Worm (Caenorhabditis elegans) whole organism, L1 larva: ENCODE data around the gene ceh-32.
A peak's percentile ranks its signal among the peaks of the same experiment; 100 is the strongest.

Source experiments
- C16A3.4 ChIP-seq: fragments of 150-350 bp; optimal IDR thresholded peaks from 2 replicates; lab custom pipeline; 2014; ENCODE audit warnings: missing biosample characterization, missing genetic modification characterization
- F16B12.6 ChIP-seq: fragments of 150-350 bp; optimal IDR thresholded peaks from 2 replicates; lab custom pipeline; 2014; ENCODE audit warnings: missing biosample characterization, missing genetic modification characterization
- Y116A8C.19 ChIP-seq: sonication (generic microtip); optimal IDR thresholded peaks from 2 replicates; lab custom pipeline; 2016; ENCODE audit warnings: missing compliant biosample characterization, missing genetic modification characterization, borderline replicate concordance
- aha-1 ChIP-seq: fragments of 150-350 bp; optimal IDR thresholded peaks from 2 replicates; lab custom pipeline; 2014; ENCODE audit warnings: missing biosample characterization, missing genetic modification characterization
- aly-2 ChIP-seq: fragments of 150-350 bp; optimal IDR thresholded peaks from 2 replicates; lab custom pipeline; 2014; ENCODE audit warnings: missing biosample characterization, missing genetic modification characterization
- blmp-1 ChIP-seq: fragments of 150-350 bp; optimal IDR thresholded peaks from 2 replicates; lab custom pipeline; 2014; ENCODE audit warnings: missing biosample characterization, missing genetic modification characterization
- ceh-82 ChIP-seq, 3 experiments: fragments of 150-350 bp in 1 of 3; sonication (generic microtip) in 2 of 3; optimal IDR thresholded peaks; 2 replicates each; lab custom pipeline; 2014 to 2017; ENCODE audit warnings: missing biosample characterization in 3 of 3, missing genetic modification characterization in 3 of 3
- ces-1 ChIP-seq: fragments of 150-350 bp; optimal IDR thresholded peaks from 2 replicates; lab custom pipeline; 2014; ENCODE audit warnings: missing biosample characterization, missing genetic modification reagents, missing genetic modification characterization
- dpl-1 ChIP-seq, 3 experiments: fragments of 150-350 bp in 2 of 3; sonication (generic microtip) in 1 of 3; optimal IDR thresholded peaks; 2 replicates each; lab custom pipeline; 2014 to 2017; ENCODE audit warnings: missing biosample characterization in 3 of 3, missing genetic modification characterization in 3 of 3, missing genetic modification reagents in 3 of 3
- efl-1 ChIP-seq, 4 experiments: fragments of 150-350 bp; optimal IDR thresholded peaks in 3 of 4; peaks in 1 of 4; 1 replicate in 1 of 4; 2 replicates in 3 of 4; lab custom pipeline; 2014; ENCODE audit warnings: missing biosample characterization in 2 of 4, missing genetic modification characterization in 2 of 4, missing genetic modification reagents in 2 of 4
- efl-3 ChIP-seq: fragments of 200-800 bp; sonication (Bioruptor generic); optimal IDR thresholded peaks from 2 replicates; lab custom pipeline; 2018; ENCODE audit warnings: mild to moderate bottlenecking, missing genetic modification characterization, missing compliant biosample characterization
- elt-3 ChIP-seq, 6 experiments: fragments of 150-350 bp in 1 of 6; sonication (generic microtip); optimal IDR thresholded peaks; 2 replicates each; lab custom pipeline; 2017 to 2018; ENCODE audit warnings: missing biosample characterization in 6 of 6, missing genetic modification characterization in 6 of 6, inconsistent platforms in 1 of 6
- fkh-10 ChIP-seq: sonication (generic microtip); optimal IDR thresholded peaks from 2 replicates; lab custom pipeline; 2017; ENCODE audit warnings: missing biosample characterization, missing genetic modification reagents, missing genetic modification characterization
- fkh-8 ChIP-seq: sonication (generic microtip); optimal IDR thresholded peaks from 2 replicates; lab custom pipeline; 2016; ENCODE audit warnings: mild to moderate bottlenecking, missing genetic modification characterization, missing compliant biosample characterization
- hlh-4 ChIP-seq: sonication (generic microtip); optimal IDR thresholded peaks from 2 replicates; lab custom pipeline; 2016; ENCODE audit warnings: mild to moderate bottlenecking, missing genetic modification characterization, missing compliant biosample characterization
- hpl-2 ChIP-seq: fragments of 150-350 bp; optimal IDR thresholded peaks from 2 replicates; lab custom pipeline; 2014; ENCODE audit warnings: missing biosample characterization, missing genetic modification reagents, missing genetic modification characterization
- isw-1 ChIP-seq: fragments of 200-800 bp; sonication (Bioruptor generic); IDR thresholded peaks from 2 replicates; pipeline ENCODE4 v1.3.6; 2022; ENCODE audit warnings: missing genetic modification characterization, missing compliant biosample characterization
- lin-14 ChIP-seq: fragments of 200-800 bp; sonication (Bioruptor generic); optimal IDR thresholded peaks from 2 replicates; lab custom pipeline; 2018; ENCODE audit warnings: mild to moderate bottlenecking, missing genetic modification characterization, moderate library complexity, missing compliant biosample characterization
- lin-15B ChIP-seq: fragments of 150-350 bp; sonication (generic microtip); optimal IDR thresholded peaks from 3 replicates; lab custom pipeline; 2014; ENCODE audit warnings: missing biosample characterization, missing genetic modification characterization
- lin-35 ChIP-seq, 2 experiments: fragments of 150-350 bp; optimal IDR thresholded peaks; 2 replicates each; lab custom pipeline; 2014; ENCODE audit warnings: missing biosample characterization in 2 of 2, missing genetic modification characterization in 2 of 2, missing genetic modification reagents in 2 of 2
- lin-39 ChIP-seq: fragments of 150-350 bp; optimal IDR thresholded peaks from 2 replicates; lab custom pipeline; 2014; ENCODE audit warnings: missing biosample characterization, missing genetic modification reagents, missing genetic modification characterization
- lsy-2 ChIP-seq, 2 experiments: fragments of 150-350 bp; optimal IDR thresholded peaks; 2 replicates each; lab custom pipeline; 2014; ENCODE audit warnings: missing biosample characterization in 2 of 2, missing genetic modification characterization in 2 of 2
- mab-9 ChIP-seq: fragments of 200-800 bp; sonication (Bioruptor generic); IDR thresholded peaks from 2 replicates; pipeline ENCODE4 v1.3.6; 2022; ENCODE audit warnings: missing genetic modification reagents, missing genetic modification characterization, missing compliant biosample characterization
- mdl-1 ChIP-seq, 2 experiments: fragments of 150-350 bp; optimal IDR thresholded peaks; 2 replicates each; lab custom pipeline; 2014 to 2017; ENCODE audit warnings: missing biosample characterization in 2 of 2, missing genetic modification characterization in 2 of 2, inconsistent platforms in 1 of 2
- mep-1 ChIP-seq: fragments of 150-350 bp; optimal IDR thresholded peaks from 2 replicates; lab custom pipeline; 2014; ENCODE audit warnings: missing biosample characterization, missing genetic modification characterization
- nhr-11 ChIP-seq: fragments of 150-350 bp; optimal IDR thresholded peaks from 2 replicates; lab custom pipeline; 2014; ENCODE audit warnings: missing biosample characterization, missing genetic modification characterization
- nhr-19 ChIP-seq: fragments of 200-800 bp; sonication (Bioruptor generic); conservative IDR thresholded peaks from 2 replicates; pipeline ENCODE4 v1.3.6; 2022; ENCODE audit warnings: missing genetic modification characterization, missing compliant biosample characterization
- nhr-20 ChIP-seq: sonication (generic microtip); optimal IDR thresholded peaks from 2 replicates; lab custom pipeline; 2016; ENCODE audit warnings: mild to moderate bottlenecking, missing genetic modification characterization, missing compliant biosample characterization
- nhr-237 ChIP-seq: fragments of 150-350 bp; optimal IDR thresholded peaks from 2 replicates; lab custom pipeline; 2014; ENCODE audit warnings: missing biosample characterization, missing genetic modification characterization
- nhr-47 ChIP-seq: sonication (generic microtip); optimal IDR thresholded peaks from 2 replicates; lab custom pipeline; 2016; ENCODE audit warnings: mild to moderate bottlenecking, missing genetic modification characterization, moderate library complexity, missing compliant biosample characterization
- nhr-71 ChIP-seq: sonication (generic microtip); optimal IDR thresholded peaks from 2 replicates; lab custom pipeline; 2016; ENCODE audit warnings: mild to moderate bottlenecking, missing genetic modification characterization, moderate library complexity, missing compliant biosample characterization
- nhr-77 ChIP-seq: fragments of 150-350 bp; optimal IDR thresholded peaks from 2 replicates; lab custom pipeline; 2014; ENCODE audit warnings: missing biosample characterization, missing genetic modification characterization
- nhr-85 ChIP-seq: sonication (generic microtip); peaks from one replicate; lab custom pipeline; 2016; ENCODE audit warnings: missing genetic modification characterization, inconsistent platforms, missing compliant biosample characterization
- nhr-90 ChIP-seq: sonication (generic microtip); optimal IDR thresholded peaks from 2 replicates; lab custom pipeline; 2016; ENCODE audit warnings: mild to moderate bottlenecking, missing genetic modification characterization, missing compliant biosample characterization; ENCODE audit not compliant: poor library complexity
- rnt-1 ChIP-seq: sonication (generic microtip); optimal IDR thresholded peaks from 2 replicates; lab custom pipeline; 2016; ENCODE audit warnings: mild to moderate bottlenecking, missing genetic modification characterization, moderate library complexity, missing compliant biosample characterization
- skn-1 ChIP-seq: fragments of 150-350 bp; optimal IDR thresholded peaks from 2 replicates; lab custom pipeline; 2014; ENCODE audit warnings: missing biosample characterization, missing genetic modification characterization
- snpc-4 ChIP-seq: fragments of 150-350 bp; optimal IDR thresholded peaks from 2 replicates; lab custom pipeline; 2014; ENCODE audit warnings: missing biosample characterization, missing genetic modification characterization
- snu-23 ChIP-seq: sonication (generic microtip); optimal IDR thresholded peaks from 2 replicates; lab custom pipeline; 2016; ENCODE audit warnings: missing genetic modification characterization, missing compliant biosample characterization
- swsn-7 ChIP-seq: sonication (generic microtip); optimal IDR thresholded peaks from 2 replicates; lab custom pipeline; 2016; ENCODE audit warnings: missing genetic modification characterization, missing compliant biosample characterization
- tbx-2 ChIP-seq: sonication (generic microtip); optimal IDR thresholded peaks from 2 replicates; lab custom pipeline; 2016; ENCODE audit warnings: missing genetic modification characterization, missing compliant biosample characterization
- tlp-1 ChIP-seq: fragments of 150-350 bp; optimal IDR thresholded peaks from 2 replicates; lab custom pipeline; 2014; ENCODE audit warnings: missing biosample characterization, missing genetic modification characterization
- unc-130 ChIP-seq: fragments of 150-350 bp; optimal IDR thresholded peaks from 2 replicates; lab custom pipeline; 2017; ENCODE audit warnings: missing biosample characterization, missing genetic modification characterization, inconsistent platforms
- unc-62 ChIP-seq: fragments of 150-350 bp; optimal IDR thresholded peaks from 2 replicates; lab custom pipeline; 2014; ENCODE audit warnings: missing biosample characterization, missing genetic modification reagents, missing genetic modification characterization
- unc-86 ChIP-seq: sonication (generic microtip); optimal IDR thresholded peaks from 2 replicates; lab custom pipeline; 2016; ENCODE audit warnings: missing genetic modification characterization, missing compliant biosample characterization
- vab-15 ChIP-seq: sonication (generic microtip); optimal IDR thresholded peaks from 2 replicates; lab custom pipeline; 2017; ENCODE audit warnings: missing genotype, mild to moderate bottlenecking, missing genetic modification characterization, missing compliant biosample characterization
- xbp-1 ChIP-seq: sonication (generic microtip); optimal IDR thresholded peaks from 2 replicates; lab custom pipeline; 2016; ENCODE audit warnings: missing genetic modification characterization, missing compliant biosample characterization
- zip-4 ChIP-seq: fragments of 200-800 bp; sonication (Bioruptor generic); optimal IDR thresholded peaks from 2 replicates; lab custom pipeline; 2018; ENCODE audit warnings: mild to moderate bottlenecking, missing genetic modification characterization, moderate library complexity, missing compliant biosample characterization

ceh-32 gene

ce11 chrV:11733460-11733859 is 28.3 kb upstream of the ceh-32 start, which contains the start of gene npp-22:
Gene npp-22, minus strand, starts transcription at chrV:11733472.
- peak; percentile 73 for TF ChIP-seq skn-1 (tag; lab: Kevin White, UChicago)
- peak; percentile 65 for TF ChIP-seq C16A3.4 (tag; lab: Kevin White, UChicago)
- peak; percentile 77 for TF ChIP-seq lin-15B (tag; lab: Kevin White, UChicago)
- TF ChIP-seq mep-1 (tag; lab: Kevin White, UChicago), result peak; percentile 45
- peak; percentile 33 for TF ChIP-seq unc-86 (tag; lab: Kevin White, UChicago)
- peak; percentile 65 for TF ChIP-seq nhr-85 (tag; lab: Kevin White, UChicago)
- TF ChIP-seq lsy-2 (tag; optimal IDR thresholded peaks at IDR 0.05; lab: Kevin White, UChicago), result peak; percentile 72 to 84
- TF ChIP-seq lin-39 (tag; lab: Kevin White, UChicago), result no peak
- peak; percentile 17 to 54 (median 32) for TF ChIP-seq ceh-82 (tag; optimal IDR thresholded peaks at IDR 0.05; lab: Kevin White, UChicago)
- TF ChIP-seq Y116A8C.19 (tag; lab: Kevin White, UChicago), result no peak
- TF ChIP-seq tlp-1 (tag; lab: Kevin White, UChicago), result no peak
- peak; percentile 68 for TF ChIP-seq nhr-47
- peak; percentile 62 for TF ChIP-seq tbx-2 (tag; lab: Kevin White, UChicago)
- peak; percentile 80 for TF ChIP-seq unc-130 (tag; lab: Kevin White, UChicago)
- TF ChIP-seq nhr-71, result peak; percentile 72
- TF ChIP-seq rnt-1 (tag; lab: Kevin White, UChicago), result peak; percentile 65
- no peak for TF ChIP-seq hlh-4 (tag; lab: Kevin White, UChicago)
- peak; percentile 22 for TF ChIP-seq nhr-77
- peak; percentile 96 to 99 for TF ChIP-seq efl-1 (optimal IDR thresholded peaks at IDR 0.05; lab: Kevin White, UChicago)
- TF ChIP-seq efl-1 (GFP tag; optimal IDR thresholded peaks at IDR 0.05 in 1 of 2; lab: Kevin White, UChicago), result peak; percentile 96 to 100
- TF ChIP-seq F16B12.6 (tag; lab: Kevin White, UChicago), result peak; percentile 30
- no peak for TF ChIP-seq fkh-10 (GFP tag; lab: Kevin White, UChicago)
- no peak for TF ChIP-seq vab-15 (tag; lab: Kevin White, UChicago)
- peak; percentile 65 for TF ChIP-seq xbp-1 (tag; lab: Kevin White, UChicago)
- peak; percentile 30; the same call in 1 of the 2 replicates for TF ChIP-seq isw-1 (GFP tag; lab: Robert Waterston, UW)
- TF ChIP-seq hpl-2 (GFP tag; lab: Kevin White, UChicago), result no peak
- peak; percentile 56 for TF ChIP-seq nhr-90 (tag; lab: Kevin White, UChicago)
- TF ChIP-seq nhr-20 (tag; lab: Kevin White, UChicago), result peak; percentile 75
- TF ChIP-seq nhr-11 (tag; lab: Kevin White, UChicago), result no peak
- TF ChIP-seq unc-62 (GFP tag; lab: Kevin White, UChicago), result no peak
- no peak for TF ChIP-seq aly-2
- TF ChIP-seq mdl-1 (tag; optimal IDR thresholded peaks at IDR 0.05; lab: Kevin White, UChicago), result peak in 1 of 2 experiments; percentile 30
- TF ChIP-seq blmp-1 (tag; lab: Kevin White, UChicago), result peak; percentile 64
- TF ChIP-seq swsn-7 (tag; lab: Kevin White, UChicago), result peak; percentile 66
- TF ChIP-seq nhr-237 (tag; lab: Kevin White, UChicago), result no peak
- peak; percentile 63 for TF ChIP-seq lin-14 (GFP tag; lab: Kevin White, UChicago)
- TF ChIP-seq efl-3 (GFP tag; lab: Kevin White, UChicago), result no peak
- no peak for TF ChIP-seq ces-1 (GFP tag; lab: Kevin White, UChicago)
- TF ChIP-seq zip-4 (GFP tag; lab: Kevin White, UChicago), result no peak
- peak in 1 of 6 experiments; percentile 49 for TF ChIP-seq elt-3 (tag; optimal IDR thresholded peaks at IDR 0.05; lab: Kevin White, UChicago)
- TF ChIP-seq snu-23 (GFP tag; lab: Kevin White, UChicago), result peak; percentile 56
- peak; percentile 93 to 95 (median 94) for TF ChIP-seq dpl-1 (GFP tag; optimal IDR thresholded peaks at IDR 0.05; lab: Kevin White, UChicago)
- TF ChIP-seq aha-1 (tag; lab: Kevin White, UChicago), result no peak
- peak; percentile 68 for TF ChIP-seq nhr-19
- no peak for TF ChIP-seq fkh-8 (tag; lab: Kevin White, UChicago)
- TF ChIP-seq mab-9 (GFP tag; lab: Robert Waterston, UW), result no peak
- peak; percentile 94 to 97 for TF ChIP-seq lin-35 (GFP tag; optimal IDR thresholded peaks at IDR 0.05; lab: Kevin White, UChicago)
- peak; percentile 36 for TF ChIP-seq snpc-4
